Worm (Caenorhabditis elegans): Measurements from ENCODE around the gene C35B8.3.

DNA sequence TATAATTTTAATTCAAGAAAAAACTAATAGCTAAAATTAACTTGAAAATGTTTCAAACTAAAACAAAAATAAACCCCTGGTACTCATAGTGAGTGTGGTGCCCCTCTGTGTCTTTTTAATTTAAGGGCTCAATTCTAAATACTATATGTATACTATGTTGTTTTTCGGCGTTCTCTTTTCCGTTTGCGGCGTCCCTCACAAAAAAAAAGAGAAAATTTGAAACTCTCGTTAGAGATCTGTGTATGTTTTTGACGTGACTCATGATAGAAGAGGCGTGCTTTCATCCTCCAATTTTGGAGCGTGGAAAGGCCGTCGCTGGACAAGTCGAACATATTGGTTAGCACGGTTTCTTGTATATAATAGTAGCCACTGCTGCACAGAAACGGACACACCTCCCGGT, 37.8 kb downstream of the C35B8.3 start, which contains the start of gene pes-8:
- TF ChIP-seq ctbp-1 (GFP tag; IDR thresholded peaks at IDR 0.05) (no peak), aha-1 (tag) (peak; percentile 75)

Measured in whole organism, L4 larva.